Fruit fly (Drosophila melanogaster): ENCODE data around the gene CG2202.

DNA sequence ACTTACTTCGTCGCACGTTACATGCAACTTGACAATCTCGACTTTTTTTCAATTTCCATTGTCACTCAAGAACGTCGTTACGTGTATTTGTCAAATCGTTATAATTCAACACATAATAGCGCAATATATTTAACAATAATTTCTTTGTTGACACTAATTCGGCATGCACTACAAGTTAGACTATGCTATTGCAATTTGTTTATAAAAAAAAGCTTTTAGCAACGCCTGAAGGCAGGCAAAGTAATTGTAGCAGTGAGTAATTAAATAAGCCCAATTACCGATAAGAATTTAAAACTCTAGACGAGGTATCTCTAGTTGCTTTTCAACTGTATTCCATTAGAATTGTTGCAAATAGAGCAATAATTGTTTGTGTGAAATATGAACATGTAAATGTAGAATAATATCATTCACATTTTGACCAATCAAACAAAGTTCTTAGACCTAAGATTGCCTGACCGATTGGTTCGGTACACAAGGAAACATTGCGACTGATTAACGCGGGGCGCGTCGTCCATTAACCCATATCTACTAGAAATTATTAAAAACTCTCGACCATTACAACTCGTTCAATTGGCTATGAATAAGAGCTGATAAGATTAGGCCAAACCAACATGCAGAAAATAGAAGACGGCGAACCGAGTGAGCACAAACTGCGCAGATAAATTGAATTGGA is 7.5 kb upstream of the CG2202 start:
- no peak for TF ChIP-seq Sin3A (optimal IDR thresholded peaks at IDR 0.05)
- TF ChIP-seq psq (optimal IDR thresholded peaks at IDR 0.05), result no peak
- no peak for TF ChIP-seq ttk (optimal IDR thresholded peaks at IDR 0.05)
- no peak for TF ChIP-seq h (optimal IDR thresholded peaks at IDR 0.05)
- TF ChIP-seq insv (optimal IDR thresholded peaks at IDR 0.05), result no peak

Measured in Kc167 (cell line).